Fruit fly (Drosophila melanogaster) whole organism: ENCODE measurements around the gene KP78a.

Experiments
- EcR ChIP-seq, 2 experiments: fragments of >200 bp; optimal IDR thresholded peaks; 2 replicates each; lab custom pipeline; 2017; ENCODE audit warnings: missing biosample characterization in 2 of 2, missing genetic modification characterization in 2 of 2, missing genetic modification reagents in 2 of 2
- pan ChIP-seq: fragments of >200 bp; optimal IDR thresholded peaks from 2 replicates; lab custom pipeline; 2017
- psq ChIP-seq: fragments of >200 bp; optimal IDR thresholded peaks from 2 replicates; lab custom pipeline; 2017
- usp ChIP-seq: fragments of >200 bp; optimal IDR thresholded peaks from 2 replicates; lab custom pipeline; 2017; ENCODE audit warnings: missing biosample characterization, missing genetic modification characterization, mixed read lengths

DNA sequence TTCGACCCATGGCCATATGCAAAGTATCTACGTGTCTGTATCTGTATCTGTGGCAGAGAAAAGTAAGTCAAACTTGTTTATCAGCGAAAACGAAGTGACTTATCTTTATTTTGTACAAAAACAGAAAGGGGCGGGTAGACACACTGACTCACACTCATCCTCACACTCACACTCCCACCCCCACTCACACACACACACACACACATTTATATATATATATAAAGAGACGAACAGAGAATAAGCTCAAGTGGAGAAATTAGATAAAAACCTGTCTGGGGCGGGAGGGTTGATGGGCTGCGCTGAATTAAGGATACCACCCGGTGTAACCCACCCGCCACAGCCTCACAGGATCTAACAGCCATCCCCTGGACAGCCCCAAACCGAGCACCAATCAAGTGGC, 17.9 kb upstream of the KP78a start:
- TF ChIP-seq usp (no peak), EcR (GFP tag; optimal IDR thresholded peaks at IDR 0.05; lab: Kevin White, UChicago) (no peak), pan (no peak), psq (lab: Kevin White, UChicago) (no peak)
